Fruit fly (Drosophila melanogaster) ovary, adult (tissue): ENCODE data around the gene CG31174.

Source experiments
- CG17801 ChIP-seq: fragments of 200-800 bp; optimal IDR thresholded peaks from 2 replicates; lab custom pipeline; 2019; ENCODE audit warnings: missing biosample characterization, mild to moderate bottlenecking, missing genetic modification characterization, moderate library complexity; ENCODE audit not compliant: partially characterized antibody

The CG31174 gene

DNA sequence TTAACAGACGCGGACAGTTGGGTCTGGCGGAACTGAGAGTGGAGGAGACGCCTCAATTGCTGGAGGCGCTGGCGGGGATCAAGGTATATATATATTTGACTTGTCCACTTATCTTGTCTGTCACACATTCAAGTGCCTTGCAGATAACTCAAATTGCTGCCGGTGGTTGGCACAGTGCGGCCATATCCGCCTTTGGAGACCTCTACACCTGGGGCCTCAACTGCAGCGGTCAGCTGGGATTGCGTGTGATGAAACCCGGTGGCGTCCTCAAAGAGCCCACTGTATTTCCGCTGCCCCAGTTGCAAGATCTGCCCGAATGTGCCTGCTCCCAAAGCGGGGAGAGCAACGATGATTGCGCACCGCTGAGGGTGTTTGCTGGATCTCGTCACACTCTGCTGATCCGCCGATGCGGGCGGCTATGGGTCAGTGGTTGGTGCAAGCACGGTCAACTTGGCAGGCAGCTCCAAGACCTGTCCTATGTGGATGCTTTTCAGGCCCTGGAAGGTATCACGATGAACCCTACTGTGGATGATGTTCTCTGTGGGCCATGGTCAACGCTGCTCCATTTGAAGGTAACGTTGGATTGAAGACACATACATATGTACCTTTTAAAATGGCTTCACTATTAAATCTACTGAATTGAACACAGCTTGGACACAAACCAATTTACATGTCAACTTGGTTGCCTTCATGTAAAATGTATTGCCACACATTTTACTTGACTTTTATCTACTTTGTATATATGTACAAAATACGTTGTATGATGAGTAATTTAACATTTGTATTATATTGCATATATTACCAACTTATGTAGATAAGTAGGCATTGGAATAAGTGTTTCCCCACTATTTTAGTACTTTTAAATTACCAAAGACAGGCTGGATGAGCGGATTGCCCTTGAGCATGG is 19.6 kb upstream of the CG31174 start, which contains the start of gene CG43844:
TSS of gene CG43844 (plus strand) at position 844 of the 907 bp plus-strand sequence.
- TF ChIP-seq CG17801 (GFP tag; lab: Kevin White, UChicago) = no peak

- no peak for TF ChIP-seq CG17801 (GFP tag; lab: Kevin White, UChicago)
Observed at dm6 chr3R:21887588-21888007, 18.3 kb upstream of the CG31174 start.

- no peak for TF ChIP-seq CG17801 (GFP tag; lab: Kevin White, UChicago)
Observed at dm6 chr3R:21886861-21887587, 17.7 kb upstream of the CG31174 start, which contains the start of the genes CG6678 and dnd. Gene CG6678 (plus strand): TSS chr3R:21887029. Gene dnd (minus strand): TSS chr3R:21887355.

DNA sequence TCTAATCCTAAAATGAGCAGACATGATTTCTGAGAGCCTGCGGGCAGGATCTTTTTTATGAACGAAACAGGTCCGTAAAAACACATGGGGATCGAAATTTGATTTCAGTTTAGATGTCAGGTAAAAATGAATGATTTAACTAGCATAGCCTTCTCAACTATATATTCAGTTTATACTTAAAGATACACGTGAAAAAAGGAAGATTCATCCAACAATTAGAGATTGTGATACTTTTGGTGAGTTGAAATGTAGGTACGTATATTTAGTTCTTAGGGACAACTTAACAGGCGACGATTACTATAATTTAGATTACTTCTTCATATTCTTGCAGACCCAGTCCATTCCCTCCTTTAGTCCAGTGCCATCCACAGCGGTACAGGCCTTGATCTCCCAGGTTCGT is 16.1 kb upstream of the CG31174 start, which contains the start of gene CG17819:
TSS of gene CG17819 (minus strand) at position 101 of the 400 bp plus-strand sequence.
- no peak for TF ChIP-seq CG17801 (GFP tag; lab: Kevin White, UChicago)

dm6 chr3R:21884354-21884753 is 15.0 kb upstream of the CG31174 start, which contains the start of gene fit:
Gene fit (minus strand): TSS chr3R:21884454.
- no peak for TF ChIP-seq CG17801 (GFP tag; lab: Kevin White, UChicago)

dm6 chr3R:21880510-21880909 is 11.2 kb upstream of the CG31174 start, which contains the start of gene CG31465:
Gene CG31465 (plus strand): TSS chr3R:21880810.
- no peak for TF ChIP-seq CG17801 (GFP tag; lab: Kevin White, UChicago)

dm6 chr3R:21878473-21878872 is 9.2 kb upstream of the CG31174 start, which contains the start of gene CG34148:
Gene CG34148 (minus strand): TSS chr3R:21878686.
- TF ChIP-seq CG17801 (GFP tag; lab: Kevin White, UChicago) = no peak

DNA sequence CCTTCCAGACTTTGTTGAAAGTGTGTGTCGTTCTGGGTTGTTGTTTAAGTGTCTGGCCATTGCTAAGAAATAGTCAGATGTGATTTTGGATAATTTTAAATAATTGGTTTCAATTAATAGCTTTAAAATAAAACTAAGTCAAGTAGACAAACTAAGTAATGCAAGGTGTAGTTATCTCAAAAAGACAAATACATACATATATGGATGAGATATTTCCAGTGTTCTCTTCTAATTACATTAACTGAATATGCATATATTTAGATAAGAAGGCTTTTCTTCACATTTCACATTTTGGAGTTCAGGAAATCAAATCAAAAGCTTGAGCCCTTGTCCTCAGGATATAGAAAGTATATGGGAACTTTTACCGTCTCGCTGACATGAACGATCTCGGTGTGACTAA is 8.3 kb upstream of the CG31174 start, which contains the start of gene P5CDh2:
TSS of gene P5CDh2 (plus strand) at position 301 of the 400 bp plus-strand sequence.
- no peak for TF ChIP-seq CG17801 (GFP tag; lab: Kevin White, UChicago)

dm6 chr3R:21874982-21875466 is 5.7 kb upstream of the CG31174 start, which contains the start of gene CG6656:
Gene CG6656 (plus strand): TSS chr3R:21875293.
- peak; percentile 53 for TF ChIP-seq CG17801 (GFP tag; lab: Kevin White, UChicago)

dm6 chr3R:21873439-21873838 is 4.1 kb upstream of the CG31174 start, which contains the start of gene CG31178:
Gene CG31178 (plus strand): TSS chr3R:21873739.
- no peak for TF ChIP-seq CG17801 (GFP tag; lab: Kevin White, UChicago)

dm6 chr3R:21871348-21871940 is 2.1 kb upstream of the CG31174 start:
- no peak for TF ChIP-seq CG17801 (GFP tag; lab: Kevin White, UChicago)

DNA sequence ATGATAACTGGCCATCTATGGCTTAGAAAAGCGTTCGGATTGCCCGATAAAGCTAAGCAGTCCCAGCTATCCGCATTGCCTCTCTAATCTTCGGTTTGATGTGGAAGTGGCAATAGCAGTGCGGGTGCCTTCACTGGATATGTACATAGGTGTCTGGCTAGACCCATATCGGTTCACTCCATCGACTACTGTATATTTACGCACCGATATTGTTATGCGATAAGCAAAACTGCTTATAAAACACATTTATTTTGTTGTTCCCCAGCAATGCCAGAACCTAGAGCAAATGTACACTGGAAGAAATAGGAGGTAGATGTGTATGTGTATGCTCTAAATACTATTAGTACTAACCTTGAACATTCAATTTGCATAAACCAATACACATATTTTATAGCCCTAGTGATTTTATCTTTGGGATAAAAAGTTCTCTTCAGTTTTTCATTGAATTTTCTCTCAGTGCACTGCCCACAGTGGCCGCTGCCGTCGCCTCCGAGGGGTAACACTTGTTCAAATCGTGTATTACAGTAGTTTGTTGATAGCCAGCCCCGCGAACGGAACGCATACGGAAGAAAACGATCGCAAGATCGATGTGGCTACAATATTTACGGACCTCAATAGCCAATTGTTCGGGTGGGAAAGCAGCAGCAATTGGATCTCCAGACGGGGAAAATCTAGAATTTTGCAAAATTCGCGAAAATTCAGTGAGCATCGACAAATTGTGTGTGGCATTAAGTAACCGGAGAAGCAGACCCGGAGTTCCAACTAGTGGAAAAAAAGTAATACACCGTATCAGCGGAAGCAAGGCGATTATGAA is 1.1 kb upstream of the CG31174 start, which contains the start of gene CG31431:
TSS of gene CG31431 (plus strand) at position 524 of the 814 bp plus-strand sequence.
- TF ChIP-seq CG17801 (GFP tag; lab: Kevin White, UChicago) = peak; percentile 97

dm6 chr3R:21867819-21868218 is 1.5 kb downstream of the CG31174 start, which contains the start of the genes CG6569 and Cby:
Gene CG6569 (minus strand): TSS chr3R:21867919.
Gene Cby (plus strand): TSS chr3R:21868003.
- no peak for TF ChIP-seq CG17801 (GFP tag; lab: Kevin White, UChicago)
